Fruit fly (Drosophila melanogaster) whole organism, wandering third instar larva: ENCODE results near the gene CG13841.

Experiments used
- CG32264 ChIP-seq: fragments of 200-800 bp; sonication (Bioruptor generic); optimal IDR thresholded peaks from 2 replicates; lab custom pipeline; 2016; ENCODE audit warnings: missing biosample characterization, missing genetic modification characterization
- CG9705 ChIP-seq: fragments of 200-800 bp; sonication (Bioruptor generic); optimal IDR thresholded peaks from 2 replicates; lab custom pipeline; 2018; ENCODE audit warnings: missing biosample characterization, mild to moderate bottlenecking, missing genetic modification characterization
- CrebA ChIP-seq: fragments of 200-800 bp; sonication (Bioruptor generic); optimal IDR thresholded peaks from 2 replicates; lab custom pipeline; 2016; ENCODE audit warnings: missing biosample characterization, mild to moderate bottlenecking, missing genetic modification characterization, borderline replicate concordance
- Dfd ChIP-seq: fragments of >200 bp; optimal IDR thresholded peaks from 2 replicates; lab custom pipeline; 2017; ENCODE audit warnings: missing biosample characterization, missing genetic modification characterization
- Dif ChIP-seq: fragments of 200-275, 200-300 bp; sonication (Bioruptor generic); optimal IDR thresholded peaks from 2 replicates; lab custom pipeline; 2018; ENCODE audit warnings: missing biosample characterization, missing genetic modification characterization; ENCODE audit not compliant: partially characterized antibody
- GATAd ChIP-seq: sonication (Bioruptor generic); optimal IDR thresholded peaks from 2 replicates; lab custom pipeline; 2016; ENCODE audit warnings: missing biosample characterization, missing genetic modification characterization
- HLH106 ChIP-seq: fragments of 200-800 bp; optimal IDR thresholded peaks from 3 replicates; lab custom pipeline; 2019; ENCODE audit warnings: missing biosample characterization, mild to moderate bottlenecking, missing genetic modification characterization, moderate library complexity
- Hnf4 ChIP-seq: fragments of 200-800 bp; sonication (Bioruptor generic); optimal IDR thresholded peaks from 2 replicates; lab custom pipeline; 2016; ENCODE audit warnings: missing biosample characterization, mild to moderate bottlenecking, missing genetic modification characterization
- Hr78 ChIP-seq: fragments of >200 bp; optimal IDR thresholded peaks from 2 replicates; lab custom pipeline; 2017; ENCODE audit warnings: missing biosample characterization, missing genetic modification characterization
- Hr83 ChIP-seq: fragments of 200-300 bp; sonication (Bioruptor generic); optimal IDR thresholded peaks from 2 replicates; lab custom pipeline; 2016; ENCODE audit warnings: missing biosample characterization, mild to moderate bottlenecking, missing genetic modification characterization, moderate library complexity; ENCODE audit not compliant: poor library complexity, severe bottlenecking
- Jra ChIP-seq: sonication (Bioruptor generic); optimal IDR thresholded peaks from 2 replicates; lab custom pipeline; 2016; ENCODE audit warnings: missing biosample characterization, missing genetic modification characterization
- Mio ChIP-seq: sonication (Bioruptor generic); optimal IDR thresholded peaks from 2 replicates; lab custom pipeline; 2016; ENCODE audit warnings: missing biosample characterization, missing genetic modification characterization
- N ChIP-seq: fragments of >200 bp; optimal IDR thresholded peaks from 2 replicates; lab custom pipeline; 2018; ENCODE audit warnings: missing biosample characterization, missing external identifiers, missing genetic modification characterization
- OdsH ChIP-seq: fragments of 200-800 bp; sonication (Bioruptor generic); optimal IDR thresholded peaks from 2 replicates; lab custom pipeline; 2016; ENCODE audit warnings: missing biosample characterization, mild to moderate bottlenecking, missing genetic modification characterization
- Rel ChIP-seq, 2 experiments: fragments of 200-800 bp; sonication (Bioruptor generic) in 1 of 2; optimal IDR thresholded peaks; 2 replicates in 1 of 2; 3 replicates in 1 of 2; lab custom pipeline; 2016 to 2019; ENCODE audit warnings: mild to moderate bottlenecking in 2 of 2, missing biosample characterization in 2 of 2, missing genetic modification characterization in 2 of 2, moderate library complexity in 1 of 2
- Sp1 ChIP-seq: fragments of 200-800 bp; sonication (Bioruptor generic); optimal IDR thresholded peaks from 3 replicates; lab custom pipeline; 2019; ENCODE audit warnings: missing biosample characterization, mild to moderate bottlenecking, missing genetic modification characterization, moderate library complexity
- Vsx2 ChIP-seq: fragments of 200-300, 225-300 bp; sonication (Bioruptor generic); optimal IDR thresholded peaks from 2 replicates; lab custom pipeline; 2018; ENCODE audit warnings: missing biosample characterization, missing genetic modification characterization; ENCODE audit not compliant: partially characterized antibody
- br ChIP-seq: fragments of 200-800 bp; sonication (Bioruptor generic); optimal IDR thresholded peaks from 2 replicates; lab custom pipeline; 2016; ENCODE audit warnings: missing biosample characterization, missing genetic modification characterization
- brk ChIP-seq: fragments of 200-800 bp; sonication (Bioruptor generic); optimal IDR thresholded peaks from 2 replicates; lab custom pipeline; 2016; ENCODE audit warnings: missing biosample characterization, mild to moderate bottlenecking, missing genetic modification characterization
- dl ChIP-seq, 2 experiments: fragments of 175-275, 200-275 bp in 1 of 2; fragments of 200-275 bp in 1 of 2; sonication (Bioruptor generic); optimal IDR thresholded peaks; lab custom pipeline; 2018; ENCODE audit warnings: mild to moderate bottlenecking in 2 of 2, missing biosample characterization in 2 of 2, missing genetic modification characterization in 2 of 2, moderate library complexity in 2 of 2; ENCODE audit not compliant: partially characterized antibody in 2 of 2, insufficient read depth in 1 of 2
- dmrt93B ChIP-seq: fragments of 200-800 bp; sonication (Bioruptor generic); optimal IDR thresholded peaks from 2 replicates; lab custom pipeline; 2018; ENCODE audit warnings: missing biosample characterization, mild to moderate bottlenecking, missing genetic modification characterization
- ey ChIP-seq: fragments of 200-800 bp; sonication (Bioruptor generic); optimal IDR thresholded peaks from 2 replicates; lab custom pipeline; 2016; ENCODE audit warnings: missing biosample characterization, missing genetic modification characterization
- foxo ChIP-seq, 2 experiments: fragments of 200-800 bp; sonication (Bioruptor generic); optimal IDR thresholded peaks; 2 replicates in 1 of 2; 3 replicates in 1 of 2; lab custom pipeline; 2016 to 2017; ENCODE audit warnings: missing biosample characterization in 2 of 2, missing genetic modification characterization in 2 of 2
- fru ChIP-seq: fragments of 200-800 bp; sonication (Bioruptor generic); optimal IDR thresholded peaks from 3 replicates; lab custom pipeline; 2016; ENCODE audit warnings: missing biosample characterization, mild to moderate bottlenecking, missing genetic modification characterization
- h ChIP-seq: fragments of 200-800 bp; sonication (Bioruptor generic); optimal IDR thresholded peaks from 3 replicates; lab custom pipeline; 2016; ENCODE audit warnings: missing biosample characterization, mild to moderate bottlenecking, missing genetic modification characterization
- lola ChIP-seq: fragments of >200 bp; optimal IDR thresholded peaks from 2 replicates; lab custom pipeline; 2017; ENCODE audit warnings: missing biosample characterization, missing genetic modification characterization
- psq ChIP-seq: fragments of 200-800 bp; sonication (Bioruptor generic); optimal IDR thresholded peaks from 3 replicates; lab custom pipeline; 2017; ENCODE audit warnings: missing biosample characterization, mild to moderate bottlenecking, missing genetic modification characterization, moderate library complexity
- rgr ChIP-seq: fragments of 200-800 bp; sonication (Bioruptor generic); optimal IDR thresholded peaks from 3 replicates; lab custom pipeline; 2016; ENCODE audit warnings: missing biosample characterization, mild to moderate bottlenecking, missing genetic modification characterization
- sage ChIP-seq: fragments of 200-800 bp; sonication (Bioruptor generic); optimal IDR thresholded peaks from 2 replicates; lab custom pipeline; 2016; ENCODE audit warnings: missing biosample characterization, mild to moderate bottlenecking, missing genetic modification characterization
- sv ChIP-seq: fragments of 200-800 bp; sonication (Bioruptor generic); optimal IDR thresholded peaks from 3 replicates; lab custom pipeline; 2016; ENCODE audit warnings: missing biosample characterization, missing genetic modification characterization
- tai ChIP-seq: sonication (Bioruptor generic); optimal IDR thresholded peaks from 2 replicates; lab custom pipeline; 2016; ENCODE audit warnings: missing biosample characterization, missing genetic modification characterization

The CG13841 gene

DNA sequence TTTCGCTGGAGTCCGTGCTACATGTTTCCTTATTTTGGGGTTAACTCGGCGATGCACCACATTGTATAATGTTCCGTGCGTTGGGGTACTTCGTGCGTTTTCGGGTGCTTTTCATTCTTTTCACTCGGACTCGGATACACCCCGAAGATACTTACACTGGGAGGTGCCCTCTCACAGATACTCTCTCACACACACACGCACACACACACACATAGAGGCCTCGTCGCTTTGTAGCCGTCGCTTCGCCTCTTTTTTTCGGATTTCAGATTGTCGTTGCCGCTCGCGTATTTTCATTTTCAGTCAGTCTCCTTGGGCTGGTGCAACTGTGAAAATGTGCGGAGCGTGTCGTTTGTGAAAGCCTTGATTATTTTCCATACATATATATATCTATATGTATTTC lies 13.9 kb upstream of the CG13841 start:
- TF ChIP-seq Mio (GFP tag; lab: Kevin White, UChicago) (no peak), Rel (GFP tag; optimal IDR thresholded peaks at IDR 0.05; lab: Kevin White, UChicago) (peak; percentile 50), Rel (tag; optimal IDR thresholded peaks at IDR 0.05; lab: Kevin White, UChicago) (peak; percentile 9), Dfd (no peak), h (GFP tag; lab: Kevin White, UChicago) (peak; percentile 30), sv (no peak), foxo (GFP tag; optimal IDR thresholded peaks at IDR 0.05; lab: Kevin White, UChicago) (peak in 1 of 2 experiments; percentile 39), Vsx2 (GFP tag; lab: Kevin White, UChicago) (no peak), lola (GFP tag; lab: Kevin White, UChicago) (no peak), N (GFP tag; lab: Kevin White, UChicago) (no peak), CrebA (GFP tag; lab: Kevin White, UChicago) (peak; percentile 63), tai (GFP tag; lab: Kevin White, UChicago) (no peak), sage (GFP tag; lab: Kevin White, UChicago) (peak; percentile 74), Sp1 (GFP tag; lab: Kevin White, UChicago) (peak; percentile 46), dmrt93B (GFP tag; lab: Kevin White, UChicago) (no peak), Hr83 (GFP tag; lab: Kevin White, UChicago) (peak; percentile 67), rgr (GFP tag; lab: Kevin White, UChicago) (peak; percentile 49), Dif (GFP tag; lab: Kevin White, UChicago) (peak; percentile 7), Hr78 (GFP tag; lab: Kevin White, UChicago) (no peak), br (GFP tag; lab: Kevin White, UChicago) (peak; percentile 29)
- TF ChIP-seq, all 38 proteins: peak for 10

- TF ChIP-seq OdsH (GFP tag; lab: Kevin White, UChicago): no peak
- TF ChIP-seq dl (GFP tag; optimal IDR thresholded peaks at IDR 0.05; lab: Kevin White, UChicago; ENCODE audit: insufficient read depth in 1 of 2, partially characterized antibody in 2 of 2): no peak
- no peak for TF ChIP-seq brk
- no peak for TF ChIP-seq psq (GFP tag; lab: Kevin White, UChicago)
- TF ChIP-seq Rel (GFP tag; optimal IDR thresholded peaks at IDR 0.05; lab: Kevin White, UChicago): no peak
- no peak for TF ChIP-seq Rel (tag; optimal IDR thresholded peaks at IDR 0.05; lab: Kevin White, UChicago)
- no peak for TF ChIP-seq Sp1 (GFP tag; lab: Kevin White, UChicago)
- TF ChIP-seq Dfd: no peak
- TF ChIP-seq Vsx2 (GFP tag; lab: Kevin White, UChicago): no peak
- TF ChIP-seq br (GFP tag; lab: Kevin White, UChicago): no peak
- TF ChIP-seq HLH106 (tag; lab: Kevin White, UChicago): no peak
- TF ChIP-seq N (GFP tag; lab: Kevin White, UChicago): no peak
- no peak for TF ChIP-seq Hr83 (GFP tag; lab: Kevin White, UChicago)
- TF ChIP-seq CG32264 (GFP tag; lab: Kevin White, UChicago): no peak
- TF ChIP-seq CG9705 (GFP tag; lab: Kevin White, UChicago): no peak
- no peak for TF ChIP-seq Hnf4
- no peak for TF ChIP-seq rgr (GFP tag; lab: Kevin White, UChicago)
- no peak for TF ChIP-seq ey (GFP tag; lab: Kevin White, UChicago)
Observed at dm6 chr3R:22780135-22780534, 12.6 kb upstream of the CG13841 start.

DNA sequence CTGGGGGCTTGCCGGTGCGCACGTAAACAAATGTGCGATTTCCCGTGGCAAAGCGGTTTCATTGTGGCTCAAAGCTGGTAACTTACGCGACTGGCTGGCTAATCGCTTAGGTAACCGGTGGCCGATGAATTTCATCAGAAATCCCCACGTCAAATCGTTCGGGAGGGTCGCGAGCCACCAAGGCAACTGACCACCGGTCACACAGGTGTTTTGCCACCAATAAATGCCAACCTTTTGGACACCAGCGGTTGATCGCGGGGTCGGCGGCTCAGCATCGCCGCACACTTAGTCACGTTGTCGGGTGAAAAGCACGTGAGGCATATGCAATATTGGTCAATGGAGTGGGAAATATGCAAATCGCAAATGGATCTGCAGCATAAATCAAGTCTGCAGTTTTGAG lies 9.0 kb upstream of the CG13841 start:
- no peak for TF ChIP-seq ey (GFP tag; lab: Kevin White, UChicago)
- TF ChIP-seq Jra: no peak
- TF ChIP-seq Sp1 (GFP tag; lab: Kevin White, UChicago): no peak
- TF ChIP-seq OdsH (GFP tag; lab: Kevin White, UChicago): no peak
- no peak for TF ChIP-seq psq (GFP tag; lab: Kevin White, UChicago)
- TF ChIP-seq tai (GFP tag; lab: Kevin White, UChicago): no peak
- no peak for TF ChIP-seq Rel (GFP tag; optimal IDR thresholded peaks at IDR 0.05; lab: Kevin White, UChicago)
- no peak for TF ChIP-seq Rel (tag; optimal IDR thresholded peaks at IDR 0.05; lab: Kevin White, UChicago)
- TF ChIP-seq Dfd: no peak
- TF ChIP-seq Vsx2 (GFP tag; lab: Kevin White, UChicago): no peak
- TF ChIP-seq fru (GFP tag; lab: Kevin White, UChicago): no peak
- no peak for TF ChIP-seq HLH106 (tag; lab: Kevin White, UChicago)
- no peak for TF ChIP-seq GATAd (GFP tag; lab: Kevin White, UChicago)
- TF ChIP-seq sv: no peak
- no peak for TF ChIP-seq foxo (GFP tag; optimal IDR thresholded peaks at IDR 0.05; lab: Kevin White, UChicago)
